Fruit fly (Drosophila melanogaster) whole organism, wandering third instar larva: ENCODE data around the gene MetRS-m.

ENCODE experiments used
- Dif ChIP-seq: fragments of 200-275, 200-300 bp; sonication (Bioruptor generic); optimal IDR thresholded peaks from 2 replicates; lab custom pipeline; 2018; ENCODE audit warnings: missing biosample characterization, missing genetic modification characterization; ENCODE audit not compliant: partially characterized antibody
- Hnf4 ChIP-seq: fragments of 200-800 bp; sonication (Bioruptor generic); optimal IDR thresholded peaks from 2 replicates; lab custom pipeline; 2016; ENCODE audit warnings: missing biosample characterization, mild to moderate bottlenecking, missing genetic modification characterization
- N ChIP-seq: fragments of >200 bp; optimal IDR thresholded peaks from 2 replicates; lab custom pipeline; 2018; ENCODE audit warnings: missing biosample characterization, missing external identifiers, missing genetic modification characterization
- Rel ChIP-seq, 2 experiments: fragments of 200-800 bp; sonication (Bioruptor generic) in 1 of 2; optimal IDR thresholded peaks; 2 replicates in 1 of 2; 3 replicates in 1 of 2; lab custom pipeline; 2016 to 2019; ENCODE audit warnings: mild to moderate bottlenecking in 2 of 2, missing biosample characterization in 2 of 2, missing genetic modification characterization in 2 of 2, moderate library complexity in 1 of 2
- h ChIP-seq: fragments of 200-800 bp; sonication (Bioruptor generic); optimal IDR thresholded peaks from 3 replicates; lab custom pipeline; 2016; ENCODE audit warnings: missing biosample characterization, mild to moderate bottlenecking, missing genetic modification characterization
- pan ChIP-seq: fragments of >200 bp; optimal IDR thresholded peaks from 2 replicates; lab custom pipeline; 2017
- psq ChIP-seq: fragments of 200-800 bp; sonication (Bioruptor generic); optimal IDR thresholded peaks from 3 replicates; lab custom pipeline; 2017; ENCODE audit warnings: missing biosample characterization, mild to moderate bottlenecking, missing genetic modification characterization, moderate library complexity
- sv ChIP-seq: fragments of 200-800 bp; sonication (Bioruptor generic); optimal IDR thresholded peaks from 3 replicates; lab custom pipeline; 2016; ENCODE audit warnings: missing biosample characterization, missing genetic modification characterization
- woc ChIP-seq: sonication (Bioruptor generic); optimal IDR thresholded peaks from 2 replicates; lab custom pipeline; 2016; ENCODE audit warnings: missing biosample characterization, mild to moderate bottlenecking, missing genetic modification characterization

dm6 chr3R:14287980-14288379 is 28.2 kb upstream of the MetRS-m start:
- no peak for TF ChIP-seq Dif (GFP tag; lab: Kevin White, UChicago)
- TF ChIP-seq woc (GFP tag; lab: Kevin White, UChicago), result no peak
- TF ChIP-seq Hnf4 (GFP tag; lab: Kevin White, UChicago), result no peak
- no peak for TF ChIP-seq sv (GFP tag; lab: Kevin White, UChicago)
- TF ChIP-seq Rel (GFP tag; optimal IDR thresholded peaks at IDR 0.05; lab: Kevin White, UChicago), result no peak
- no peak for TF ChIP-seq Rel (tag; optimal IDR thresholded peaks at IDR 0.05; lab: Kevin White, UChicago)
- no peak for TF ChIP-seq pan (lab: Kevin White, UChicago)
- no peak for TF ChIP-seq psq (GFP tag; lab: Kevin White, UChicago)
- no peak for TF ChIP-seq h (GFP tag; lab: Kevin White, UChicago)
- TF ChIP-seq N, result no peak
